Worm (Caenorhabditis elegans): ENCODE data around the gene C54C6.7.

- TF ChIP-seq nhr-11 (tag; optimal IDR thresholded peaks at IDR 0.05), result no peak
- TF ChIP-seq skn-1 (tag; optimal IDR thresholded peaks at IDR 0.05), result no peak
- no peak for TF ChIP-seq elt-3 (tag; optimal IDR thresholded peaks at IDR 0.05)
- no peak for TF ChIP-seq ztf-4 (tag; optimal IDR thresholded peaks at IDR 0.05)
- TF ChIP-seq nhr-12 (tag; optimal IDR thresholded peaks at IDR 0.05), result no peak
- no peak for TF ChIP-seq ztf-11 (tag; optimal IDR thresholded peaks at IDR 0.05)
- TF ChIP-seq nhr-23 (tag; optimal IDR thresholded peaks at IDR 0.05), result no peak
- no peak for TF ChIP-seq nhr-25 (tag; optimal IDR thresholded peaks at IDR 0.05)
- TF ChIP-seq ZK546.5 (tag; optimal IDR thresholded peaks at IDR 0.05), result no peak
Measured at ce11 chrIII:3566785-3567184, 20.6 kb upstream of the C54C6.7 start.
